Fruit fly (Drosophila melanogaster) whole organism, embryonic: ENCODE data around the gene CG32373.

Experiments used
- Blimp-1 ChIP-seq: fragments of 200-800 bp; sonication (Bioruptor generic); optimal IDR thresholded peaks from 3 replicates; lab custom pipeline; 2018; ENCODE audit warnings: missing biosample characterization, missing genetic modification characterization, mild to moderate bottlenecking, moderate library complexity, missing genetic modification reagents
- CG10147 ChIP-seq: fragments of 200-800 bp; sonication (Bioruptor generic); optimal IDR thresholded peaks from 2 replicates; lab custom pipeline; 2019; ENCODE audit warnings: missing biosample characterization, mild to moderate bottlenecking, missing genetic modification characterization, moderate library complexity
- CG10565 ChIP-seq: fragments of 200-800 bp; sonication (Bioruptor generic); optimal IDR thresholded peaks from 3 replicates; lab custom pipeline; 2016; ENCODE audit warnings: missing biosample characterization, mild to moderate bottlenecking, missing genetic modification characterization
- CG11504 ChIP-seq: fragments of 200-800 bp; sonication (Bioruptor generic); optimal IDR thresholded peaks from 3 replicates; lab custom pipeline; 2019; ENCODE audit warnings: missing biosample characterization, mild to moderate bottlenecking, missing genetic modification characterization, moderate library complexity
- CG12659 ChIP-seq: fragments of 200-800 bp; sonication (Bioruptor generic); optimal IDR thresholded peaks from 3 replicates; lab custom pipeline; 2017; ENCODE audit warnings: mild to moderate bottlenecking, missing biosample characterization, missing genetic modification reagents, missing genetic modification characterization
- CG13894 ChIP-seq: fragments of 200-800 bp; sonication (Bioruptor generic); optimal IDR thresholded peaks from 3 replicates; lab custom pipeline; 2018; ENCODE audit warnings: missing biosample characterization, mild to moderate bottlenecking, missing genetic modification characterization, moderate library complexity
- CG14050 ChIP-seq: fragments of 200-800 bp; sonication (Bioruptor generic); IDR thresholded peaks from 3 replicates; pipeline ENCODE4 v1.3.6; 2022; ENCODE audit warnings: missing biosample characterization, missing genetic modification characterization
- CG2875 ChIP-seq: fragments of 200-800 bp; sonication (Bioruptor generic); optimal IDR thresholded peaks from 2 replicates; lab custom pipeline; 2017; ENCODE audit warnings: missing biosample characterization, mild to moderate bottlenecking, missing genetic modification characterization, missing genetic modification reagents
- CG3995 ChIP-seq: fragments of 200-800 bp; sonication (Bioruptor generic); optimal IDR thresholded peaks from 3 replicates; lab custom pipeline; 2016; ENCODE audit warnings: missing biosample characterization, missing genetic modification characterization
- CG6813 ChIP-seq: fragments of 200-800 bp; sonication (Bioruptor generic); optimal IDR thresholded peaks from 2 replicates; lab custom pipeline; 2017; ENCODE audit warnings: missing biosample characterization, missing genetic modification characterization, mild to moderate bottlenecking, moderate library complexity, missing genetic modification reagents
- CG8281 ChIP-seq: fragments of 200-800 bp; sonication (Bioruptor generic); optimal IDR thresholded peaks from 2 replicates; lab custom pipeline; 2018; ENCODE audit warnings: missing biosample characterization, mild to moderate bottlenecking, missing genetic modification characterization, moderate library complexity
- Dref ChIP-seq: fragments of 200-800 bp; sonication (Bioruptor generic); IDR thresholded peaks from 2 replicates; pipeline ENCODE4 v1.3.6; 2022; ENCODE audit warnings: missing biosample characterization, missing genetic modification characterization
- Drgx ChIP-seq: fragments of 200-800 bp; sonication (Bioruptor generic); IDR thresholded peaks from 2 replicates; pipeline ENCODE4 v1.3.6; 2022; ENCODE audit warnings: missing biosample characterization, missing genetic modification characterization
- Hey ChIP-seq: fragments of 200-800 bp; sonication (Bioruptor generic); optimal IDR thresholded peaks from 3 replicates; lab custom pipeline; 2018; ENCODE audit warnings: missing biosample characterization, mild to moderate bottlenecking, missing genetic modification characterization
- HmgD ChIP-seq: fragments of 200-800 bp; sonication (Bioruptor generic); optimal IDR thresholded peaks from 3 replicates; lab custom pipeline; 2016; ENCODE audit warnings: missing biosample characterization, missing genetic modification characterization
- Lpt ChIP-seq: fragments of >200 bp; optimal IDR thresholded peaks from 2 replicates; lab custom pipeline; 2018; ENCODE audit warnings: missing biosample characterization, missing genetic modification characterization
- Med ChIP-seq: fragments of 200-800 bp; sonication (Bioruptor generic); peaks from one replicate; lab custom pipeline; 2016; ENCODE audit warnings: missing biosample characterization, missing genetic modification characterization, mild to moderate bottlenecking, inconsistent platforms, moderate library complexity
- Meics ChIP-seq: fragments of 200-800 bp; sonication (Bioruptor generic); optimal IDR thresholded peaks from 2 replicates; lab custom pipeline; 2017; ENCODE audit warnings: missing biosample characterization, mild to moderate bottlenecking, missing genetic modification characterization
- NfI ChIP-seq: fragments of 200-800 bp; sonication (Bioruptor generic); optimal IDR thresholded peaks from 3 replicates; lab custom pipeline; 2018; ENCODE audit warnings: missing biosample characterization, mild to moderate bottlenecking, missing genetic modification characterization, moderate library complexity
- Oaz ChIP-seq: fragments of 200-800 bp; sonication (Bioruptor generic); IDR thresholded peaks from 2 replicates; pipeline ENCODE4 v1.3.6; 2022; ENCODE audit warnings: missing biosample characterization, missing genetic modification characterization
- Xrp1 ChIP-seq: fragments of 200-800 bp; sonication (Bioruptor generic); IDR thresholded peaks from 2 replicates; pipeline ENCODE4 v1.3.6; 2022; ENCODE audit warnings: missing biosample characterization, missing genetic modification characterization
- al ChIP-seq: fragments of 200-800 bp; sonication (Bioruptor generic); IDR thresholded peaks from 2 replicates; pipeline ENCODE4 v1.3.6; 2022; ENCODE audit warnings: missing biosample characterization, missing genetic modification characterization
- bigmax ChIP-seq: fragments of 200-800 bp; sonication (Bioruptor generic); optimal IDR thresholded peaks from 2 replicates; lab custom pipeline; 2018; ENCODE audit warnings: missing biosample characterization, mild to moderate bottlenecking, missing genetic modification characterization
- ci ChIP-seq: fragments of 200-800 bp; sonication (Bioruptor generic); IDR thresholded peaks from 3 replicates; pipeline ENCODE4 v1.3.6; 2022; ENCODE audit warnings: missing biosample characterization, missing genetic modification characterization
- dan ChIP-seq: fragments of 200-800 bp; sonication (Bioruptor generic); IDR thresholded peaks from 2 replicates; pipeline ENCODE4 v1.3.6; 2022; ENCODE audit warnings: missing biosample characterization, missing genetic modification characterization
- gcm ChIP-seq: fragments of 200-800 bp; sonication (Bioruptor generic); optimal IDR thresholded peaks from 2 replicates; lab custom pipeline; 2019; ENCODE audit warnings: missing biosample characterization, mild to moderate bottlenecking, missing genetic modification characterization, moderate library complexity
- gfzf ChIP-seq: fragments of 200-800 bp; sonication (Bioruptor generic); optimal IDR thresholded peaks from 2 replicates; lab custom pipeline; 2016; ENCODE audit warnings: missing biosample characterization, mild to moderate bottlenecking, missing genetic modification characterization, moderate library complexity
- ind ChIP-seq: fragments of 200-800 bp; sonication (Bioruptor generic); optimal IDR thresholded peaks from 3 replicates; lab custom pipeline; 2016; ENCODE audit warnings: missing biosample characterization, missing genetic modification characterization
- jing ChIP-seq: fragments of 200-800 bp; sonication (Bioruptor generic); optimal IDR thresholded peaks from 2 replicates; lab custom pipeline; 2018; ENCODE audit warnings: missing biosample characterization, mild to moderate bottlenecking, missing genetic modification characterization
- oc ChIP-seq: fragments of 200-800 bp; sonication (Bioruptor generic); optimal IDR thresholded peaks from 2 replicates; lab custom pipeline; 2018; ENCODE audit warnings: missing biosample characterization, mild to moderate bottlenecking, missing genetic modification characterization, moderate library complexity
- pho ChIP-seq: fragments of 200-800 bp; sonication (Bioruptor generic); optimal IDR thresholded peaks from 2 replicates; lab custom pipeline; 2016; ENCODE audit warnings: missing biosample characterization, missing genetic modification characterization
- pros ChIP-seq: fragments of 200-800 bp; sonication (Bioruptor generic); optimal IDR thresholded peaks from 3 replicates; lab custom pipeline; 2019; ENCODE audit warnings: missing biosample characterization, mild to moderate bottlenecking, missing genetic modification characterization, moderate library complexity
- ranshi ChIP-seq: fragments of 200-800 bp; sonication (Bioruptor generic); IDR thresholded peaks from 2 replicates; pipeline ENCODE4 v1.3.6; 2022; ENCODE audit warnings: missing biosample characterization, missing genetic modification characterization
- salm ChIP-seq: fragments of 200-800 bp; sonication (Bioruptor generic); optimal IDR thresholded peaks from 2 replicates; lab custom pipeline; 2018; ENCODE audit warnings: missing biosample characterization, mild to moderate bottlenecking, missing genetic modification characterization
- schlank ChIP-seq: fragments of 200-800 bp; sonication (Bioruptor generic); optimal IDR thresholded peaks from 2 replicates; lab custom pipeline; 2018; ENCODE audit warnings: missing biosample characterization, mild to moderate bottlenecking, missing genetic modification characterization
- so ChIP-seq: fragments of 200-800 bp; sonication (Bioruptor generic); IDR thresholded peaks from 3 replicates; pipeline ENCODE4 v1.3.6; 2022; ENCODE audit warnings: missing biosample characterization, missing genetic modification characterization
- trem ChIP-seq: fragments of 200-800 bp; optimal IDR thresholded peaks from 3 replicates; lab custom pipeline; 2019; ENCODE audit warnings: missing biosample characterization, mild to moderate bottlenecking, missing genetic modification characterization, moderate library complexity
- usp ChIP-seq: fragments of >200 bp; optimal IDR thresholded peaks from 2 replicates; lab custom pipeline; 2017; ENCODE audit warnings: missing biosample characterization, missing genetic modification characterization
- vnd ChIP-seq: fragments of 200-800 bp; sonication (Bioruptor generic); IDR thresholded peaks from 3 replicates; pipeline ENCODE4 v1.3.6; 2022; ENCODE audit warnings: missing biosample characterization, missing genetic modification characterization; ENCODE audit not compliant: partially characterized antibody
- vvl ChIP-seq: fragments of 200-800 bp; sonication (Bioruptor generic); IDR thresholded peaks from 2 replicates; pipeline ENCODE4 v1.3.6; 2022; ENCODE audit warnings: missing biosample characterization, missing genetic modification characterization
- wdn ChIP-seq: fragments of 200-800 bp; sonication (Bioruptor generic); IDR thresholded peaks from 2 replicates; pipeline ENCODE4 v1.3.6; 2022; ENCODE audit warnings: missing biosample characterization, missing genetic modification characterization

The CG32373 gene

dm6 chr3L:7601122-7601841, 49.1 kb upstream of the CG32373 start (continued):
- TF ChIP-seq CG10565 (GFP tag; lab: Kevin White, UChicago) (no peak), CG14050 (GFP tag; lab: Robert Waterston, UW) (0 out of 3 replicates have a peak, but pooled peaks have one; percentile 22), ind (no peak), pho (GFP tag; lab: Kevin White, UChicago) (no peak), CG11504 (tag; lab: Kevin White, UChicago) (peak; percentile 56), oc (no peak), dan (GFP tag; lab: Robert Waterston, UW) (no peak), wdn (no peak), jing (no peak), vnd (GFP tag; lab: Robert Waterston, UW) (no peak), usp (GFP tag; lab: Kevin White, UChicago) (no peak), salm (tag; lab: Kevin White, UChicago) (no peak), ci (GFP tag; lab: Robert Waterston, UW) (0 out of 3 replicates have a peak, but pooled peaks have one; percentile 11), CG10147 (GFP tag; lab: Kevin White, UChicago) (no peak), Dref (GFP tag; lab: Robert Waterston, UW) (no peak), Drgx (GFP tag; lab: Robert Waterston, UW) (no peak), Lpt (no peak), gfzf (GFP tag; lab: Kevin White, UChicago) (no peak), Xrp1 (GFP tag; lab: Robert Waterston, UW) (no peak; the same call in 1 of the 2 replicates), CG2875 (GFP tag; lab: Kevin White, UChicago) (no peak), Hey (no peak), HmgD (no peak), Blimp-1 (GFP tag; lab: Kevin White, UChicago) (peak; percentile 37), NfI (GFP tag; lab: Kevin White, UChicago) (no peak), CG12659 (no peak), al (GFP tag; lab: Robert Waterston, UW) (no peak), CG8281 (tag; lab: Kevin White, UChicago) (no peak), Oaz (GFP tag; lab: Robert Waterston, UW) (no peak), pros (GFP tag; lab: Kevin White, UChicago) (no peak), CG6813 (GFP tag; lab: Kevin White, UChicago) (no peak), Meics (GFP tag; lab: Kevin White, UChicago) (no peak), CG3995 (no peak), CG13894 (tag; lab: Kevin White, UChicago) (no peak), vvl (peak; percentile 29; the same call in 1 of the 2 replicates), schlank (tag; lab: Kevin White, UChicago) (no peak), trem (tag; lab: Kevin White, UChicago) (no peak), bigmax (no peak), ranshi (GFP tag; lab: Robert Waterston, UW) (no peak), gcm (no peak)

- TF ChIP-seq Med (peak; percentile 24), so (GFP tag; lab: Robert Waterston, UW) (no peak)
Measured at dm6 chr3L:7603397-7603796, 47.0 kb upstream of the CG32373 start.
